Worm (Caenorhabditis elegans): ENCODE data around the gene siah-1.

- no peak for TF ChIP-seq tlp-1 (tag; optimal IDR thresholded peaks at IDR 0.05)
- TF ChIP-seq fkh-10 (GFP tag; optimal IDR thresholded peaks at IDR 0.05), result no peak
- no peak for TF ChIP-seq snpc-4 (tag; optimal IDR thresholded peaks at IDR 0.05)
- no peak for TF ChIP-seq nhr-76 (tag; optimal IDR thresholded peaks at IDR 0.05)
- no peak for TF ChIP-seq fkh-8 (tag; optimal IDR thresholded peaks at IDR 0.05)
- TF ChIP-seq hpl-2 (GFP tag; optimal IDR thresholded peaks at IDR 0.05), result no peak
- TF ChIP-seq skn-1 (tag; optimal IDR thresholded peaks at IDR 0.05), result no peak
- TF ChIP-seq nhr-237 (tag; optimal IDR thresholded peaks at IDR 0.05), result no peak
Observed at ce11 chrIV:3745806-3746205, 2.0 kb downstream of the siah-1 start.
